Fruit fly (Drosophila melanogaster) whole organism, pupa: ENCODE data around the gene CG7341.

Experiments
- CG10348 ChIP-seq: fragments of 200-800 bp; sonication (Bioruptor generic); IDR thresholded peaks from 2 replicates; pipeline ENCODE4 v1.3.6; 2022; ENCODE audit warnings: missing biosample characterization, missing genetic modification characterization
- CG12605 ChIP-seq: fragments of 200-800 bp; sonication (Bioruptor generic); IDR thresholded peaks from 2 replicates; pipeline ENCODE4 v1.3.6; 2022; ENCODE audit warnings: missing biosample characterization, missing genetic modification characterization
- CG13204 ChIP-seq: fragments of 200-800 bp; sonication (Bioruptor generic); optimal IDR thresholded peaks from 2 replicates; lab custom pipeline; 2018; ENCODE audit warnings: missing biosample characterization, mild to moderate bottlenecking, missing genetic modification characterization, moderate library complexity
- CG14655 ChIP-seq: fragments of 200-800 bp; sonication (Bioruptor generic); optimal IDR thresholded peaks from 3 replicates; lab custom pipeline; 2017; ENCODE audit warnings: mild to moderate bottlenecking, missing biosample characterization, missing genetic modification reagents, missing genetic modification characterization
- CG15710 ChIP-seq: fragments of 200-800 bp; sonication (Bioruptor generic); optimal IDR thresholded peaks from 2 replicates; lab custom pipeline; 2018; ENCODE audit warnings: missing biosample characterization, mild to moderate bottlenecking, missing genetic modification characterization, moderate library complexity
- CG17806 ChIP-seq: fragments of 200-800 bp; sonication (Bioruptor generic); optimal IDR thresholded peaks from 2 replicates; lab custom pipeline; 2018; ENCODE audit warnings: missing biosample characterization, mild to moderate bottlenecking, missing genetic modification characterization, moderate library complexity
- CG32121 ChIP-seq: fragments of 200-800 bp; sonication (Bioruptor generic); IDR thresholded peaks from 2 replicates; pipeline ENCODE4 v1.3.6; 2022; ENCODE audit warnings: missing biosample characterization, missing genetic modification characterization
- CG34367 ChIP-seq: fragments of 200-800 bp; sonication (Bioruptor generic); optimal IDR thresholded peaks from 2 replicates; lab custom pipeline; 2018; ENCODE audit warnings: missing biosample characterization, mild to moderate bottlenecking, missing genetic modification characterization
- CG4496 ChIP-seq: fragments of 200-800 bp; sonication (Bioruptor generic); IDR thresholded peaks from 3 replicates; pipeline ENCODE4 v1.3.6; 2022; ENCODE audit warnings: missing biosample characterization, missing genetic modification characterization
- CG8159 ChIP-seq: fragments of 200-800 bp; sonication (Bioruptor generic); optimal IDR thresholded peaks from 3 replicates; lab custom pipeline; 2018; ENCODE audit warnings: missing biosample characterization, mild to moderate bottlenecking, missing genetic modification characterization, moderate library complexity
- CG8301 ChIP-seq: fragments of 200-800 bp; sonication (Bioruptor generic); optimal IDR thresholded peaks from 2 replicates; lab custom pipeline; 2018; ENCODE audit warnings: missing biosample characterization, mild to moderate bottlenecking, missing genetic modification characterization
- CG9948 ChIP-seq: fragments of 200-800 bp; sonication (Bioruptor generic); optimal IDR thresholded peaks from 2 replicates; lab custom pipeline; 2018; ENCODE audit warnings: missing biosample characterization, mild to moderate bottlenecking, missing genetic modification characterization, moderate library complexity
- D1 ChIP-seq: fragments of 200-800 bp; sonication (Bioruptor generic); optimal IDR thresholded peaks from 2 replicates; lab custom pipeline; 2018; ENCODE audit warnings: missing biosample characterization, mild to moderate bottlenecking, missing genetic modification characterization, moderate library complexity
- EcR ChIP-seq: fragments of 200-800 bp; sonication (Bioruptor generic); optimal IDR thresholded peaks from 3 replicates; lab custom pipeline; 2019; ENCODE audit warnings: missing biosample characterization, missing genetic modification characterization, mild to moderate bottlenecking, moderate library complexity, missing genetic modification reagents
- Ets98B ChIP-seq: fragments of 200-800 bp; sonication (Bioruptor generic); IDR thresholded peaks from 2 replicates; pipeline ENCODE4 v1.3.6; 2022; ENCODE audit warnings: missing biosample characterization, missing genetic modification characterization
- Pif1A ChIP-seq: fragments of 200-800 bp; sonication (Bioruptor generic); optimal IDR thresholded peaks from 3 replicates; lab custom pipeline; 2016; ENCODE audit warnings: missing biosample characterization, missing genetic modification characterization
- Pif1B ChIP-seq: fragments of 200-800 bp; sonication (Bioruptor generic); optimal IDR thresholded peaks from 3 replicates; lab custom pipeline; 2016; ENCODE audit warnings: missing biosample characterization, missing genetic modification characterization
- Snoo ChIP-seq: fragments of 200-800 bp; sonication (Bioruptor generic); optimal IDR thresholded peaks from 3 replicates; lab custom pipeline; 2017; ENCODE audit warnings: missing biosample characterization, mild to moderate bottlenecking, missing genetic modification characterization, inconsistent platforms
- fd96Ca ChIP-seq: fragments of 200-800 bp; sonication (Bioruptor generic); IDR thresholded peaks from 3 replicates; pipeline ENCODE4 v1.3.6; 2022; ENCODE audit warnings: missing biosample characterization, missing genetic modification characterization
- gl ChIP-seq: fragments of 200-800 bp; sonication (Bioruptor generic); optimal IDR thresholded peaks from 2 replicates; lab custom pipeline; 2018; ENCODE audit warnings: missing biosample characterization, mild to moderate bottlenecking, missing genetic modification characterization
- rn ChIP-seq: fragments of 200-800 bp; sonication (Bioruptor generic); IDR thresholded peaks from 2 replicates; pipeline ENCODE4 v1.3.6; 2022; ENCODE audit warnings: missing biosample characterization, missing genetic modification characterization

CG7341 gene

dm6 chr3L:18121889-18122288, 9.1 kb downstream of the CG7341 start, which contains the start of gene CG42853:
TSS of gene CG42853 (minus strand) at chr3L:18121989.
- TF ChIP-seq CG13204 (no peak), D1 (tag; lab: Kevin White, UChicago) (no peak)

dm6 chr3L:18124138-18124537, 11.4 kb downstream of the CG7341 start:
- TF ChIP-seq CG32121 (GFP tag; lab: Robert Waterston, UW) = no peak
- TF ChIP-seq CG14655 (GFP tag; lab: Kevin White, UChicago) = no peak
- TF ChIP-seq Snoo (tag; lab: Kevin White, UChicago) = no peak
- no peak for TF ChIP-seq CG9948 (tag; lab: Kevin White, UChicago)
- TF ChIP-seq CG13204 = no peak
- TF ChIP-seq CG15710 (tag; lab: Kevin White, UChicago) = no peak
- TF ChIP-seq EcR = no peak

- TF ChIP-seq CG13204 = no peak
- TF ChIP-seq CG32121 (GFP tag; lab: Robert Waterston, UW) = no peak
- no peak for TF ChIP-seq CG8301 (tag; lab: Kevin White, UChicago)
- no peak for TF ChIP-seq CG10348 (GFP tag; lab: Robert Waterston, UW)
- TF ChIP-seq rn = no peak
- TF ChIP-seq, all 21 proteins: peak for 0
Observed at dm6 chr3L:18132589-18132988, 19.8 kb downstream of the CG7341 start, which contains the start of gene Cyp312a1. TSS of gene Cyp312a1 (minus strand) at chr3L:18132689.

- TF ChIP-seq CG34367 (tag; lab: Kevin White, UChicago) (peak; percentile 12), D1 (tag; lab: Kevin White, UChicago) (no peak), Pif1B (GFP tag; lab: Kevin White, UChicago) (peak; percentile 49), CG12605 (GFP tag; lab: Robert Waterston, UW) (no peak), Pif1A (peak; percentile 31), CG15710 (tag; lab: Kevin White, UChicago) (peak; percentile 43), CG8301 (tag; lab: Kevin White, UChicago) (no peak), Ets98B (GFP tag; lab: Robert Waterston, UW) (no peak), CG10348 (GFP tag; lab: Robert Waterston, UW) (0 out of 2 replicates have a peak, but pooled peaks have one; percentile 7), CG13204 (no peak), CG9948 (tag; lab: Kevin White, UChicago) (peak; percentile 22), CG14655 (GFP tag; lab: Kevin White, UChicago) (peak; percentile 22), CG4496 (GFP tag; lab: Robert Waterston, UW) (no peak), CG8159 (tag; lab: Kevin White, UChicago) (peak; percentile 59), rn (no peak), gl (no peak), CG17806 (tag; lab: Kevin White, UChicago) (peak; percentile 41), EcR (peak; percentile 21), CG32121 (GFP tag; lab: Robert Waterston, UW) (no peak), Snoo (tag; lab: Kevin White, UChicago) (peak; percentile 55), fd96Ca (GFP tag; lab: Robert Waterston, UW) (no peak)
Observed at dm6 chr3L:18137197-18137596, 24.4 kb downstream of the CG7341 start.

- TF ChIP-seq CG8301 (tag; lab: Kevin White, UChicago) = no peak
- TF ChIP-seq fd96Ca (GFP tag; lab: Robert Waterston, UW) = no peak
- TF ChIP-seq CG14655 (GFP tag; lab: Kevin White, UChicago) = no peak
- no peak for TF ChIP-seq D1 (tag; lab: Kevin White, UChicago)
- no peak for TF ChIP-seq Ets98B (GFP tag; lab: Robert Waterston, UW)
- TF ChIP-seq Pif1B (GFP tag; lab: Kevin White, UChicago) = no peak
- no peak for TF ChIP-seq CG34367 (tag; lab: Kevin White, UChicago)
- no peak for TF ChIP-seq CG10348 (GFP tag; lab: Robert Waterston, UW)
- TF ChIP-seq CG9948 (tag; lab: Kevin White, UChicago) = no peak
- no peak for TF ChIP-seq CG8159 (tag; lab: Kevin White, UChicago)
- no peak for TF ChIP-seq CG15710 (tag; lab: Kevin White, UChicago)
- no peak for TF ChIP-seq EcR
- TF ChIP-seq Pif1A = no peak
- TF ChIP-seq CG17806 (tag; lab: Kevin White, UChicago) = no peak
- TF ChIP-seq CG12605 (GFP tag; lab: Robert Waterston, UW) = no peak
- TF ChIP-seq CG4496 (GFP tag; lab: Robert Waterston, UW) = no peak
- TF ChIP-seq gl = no peak
- no peak for TF ChIP-seq CG32121 (GFP tag; lab: Robert Waterston, UW)
- no peak for TF ChIP-seq rn
- no peak for TF ChIP-seq CG13204
Observed at dm6 chr3L:18138280-18138679, 25.5 kb downstream of the CG7341 start.

- TF ChIP-seq CG17806 (tag; lab: Kevin White, UChicago) = no peak
- TF ChIP-seq CG9948 (tag; lab: Kevin White, UChicago) = no peak
- peak; percentile 63; the same call in 1 of the 2 replicates for TF ChIP-seq Ets98B (GFP tag; lab: Robert Waterston, UW)
- TF ChIP-seq CG32121 (GFP tag; lab: Robert Waterston, UW) = peak; percentile 55; the same call in 1 of the 2 replicates
- peak; percentile 32 for TF ChIP-seq Pif1A
- TF ChIP-seq Pif1B (GFP tag; lab: Kevin White, UChicago) = peak; percentile 24
- no peak for TF ChIP-seq CG8301 (tag; lab: Kevin White, UChicago)
- peak; percentile 85 for TF ChIP-seq EcR
- TF ChIP-seq CG15710 (tag; lab: Kevin White, UChicago) = no peak
- no peak for TF ChIP-seq CG10348 (GFP tag; lab: Robert Waterston, UW)
- TF ChIP-seq CG14655 (GFP tag; lab: Kevin White, UChicago) = no peak
- no peak for TF ChIP-seq rn
- TF ChIP-seq fd96Ca (GFP tag; lab: Robert Waterston, UW) = no peak
- TF ChIP-seq D1 (tag; lab: Kevin White, UChicago) = no peak
- TF ChIP-seq CG12605 (GFP tag; lab: Robert Waterston, UW) = peak; percentile 18; the same call in 1 of the 2 replicates
- peak; percentile 62 for TF ChIP-seq CG4496 (GFP tag; lab: Robert Waterston, UW)
Observed at dm6 chr3L:18139184-18139629, 26.4 kb downstream of the CG7341 start, which contains the start of gene geko. TSS of gene geko (plus strand) at chr3L:18139402.
